Fruit fly (Drosophila melanogaster): ENCODE data around the gene CG14606.

CG14606 gene

DNA sequence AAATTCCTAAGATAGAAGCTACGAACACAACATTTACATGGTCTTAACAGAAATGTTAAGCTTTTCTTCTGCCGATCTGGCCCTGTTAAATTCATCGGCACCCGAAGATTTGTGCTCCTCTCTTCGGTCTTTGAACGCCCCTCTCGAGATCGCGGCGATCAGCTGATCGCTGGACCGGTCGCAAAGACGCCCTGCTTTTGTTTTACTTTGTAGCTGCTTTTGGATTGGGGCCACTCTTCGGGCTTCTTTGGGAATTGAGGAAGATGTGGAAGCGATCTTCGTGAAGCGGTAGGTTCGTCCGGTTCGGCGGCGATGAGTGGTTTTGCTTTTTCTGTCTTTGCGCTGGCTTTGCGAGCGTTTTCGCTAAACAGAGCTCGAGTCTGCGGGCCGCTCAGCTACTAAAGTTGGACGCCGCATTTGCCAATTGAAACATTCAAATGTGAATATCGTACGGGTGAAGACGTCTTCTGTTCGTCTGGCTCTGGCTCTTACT is 7.1 kb upstream of the CG14606 start, which contains the start of gene thw:
Gene thw (plus strand): TSS at position 443 of the 493 bp plus-strand sequence.
- TF ChIP-seq CG10348 (GFP tag; IDR thresholded peaks at IDR 0.05), result no peak
- TF ChIP-seq CG13204 (GFP tag; optimal IDR thresholded peaks at IDR 0.05), result peak; percentile 90

DNA sequence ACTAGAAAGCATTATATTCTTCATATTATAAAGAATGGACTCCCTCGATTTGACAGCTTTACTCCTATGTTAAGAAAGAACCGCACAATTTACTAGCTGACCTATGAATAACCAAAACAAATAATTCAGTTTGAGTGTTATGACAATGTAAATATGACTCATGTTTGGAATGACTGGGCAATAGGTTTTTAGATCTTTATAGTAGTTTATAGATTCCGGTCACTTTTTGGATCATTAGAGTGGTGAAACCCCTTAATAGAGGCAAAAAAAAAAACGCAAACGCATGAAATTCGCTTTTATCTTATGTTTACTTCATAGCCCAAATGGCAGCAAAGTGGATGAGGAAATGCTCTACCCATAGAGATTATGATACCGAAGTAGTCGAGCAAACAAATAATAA is 2.7 kb upstream of the CG14606 start, which contains the start of gene CG14605:
Gene CG14605 (minus strand): TSS at position 101 of the 400 bp plus-strand sequence.
- TF ChIP-seq Snoo (tag; optimal IDR thresholded peaks at IDR 0.05), result no peak
- TF ChIP-seq rn (GFP tag; IDR thresholded peaks at IDR 0.05), result no peak
- no peak for TF ChIP-seq D1 (tag; optimal IDR thresholded peaks at IDR 0.05)
- TF ChIP-seq Pif1B (GFP tag; optimal IDR thresholded peaks at IDR 0.05), result no peak
- no peak for TF ChIP-seq CG14655 (GFP tag; optimal IDR thresholded peaks at IDR 0.05)
- no peak for TF ChIP-seq CG32121 (GFP tag; IDR thresholded peaks at IDR 0.05)
- TF ChIP-seq CG15710 (tag; optimal IDR thresholded peaks at IDR 0.05), result no peak
- TF ChIP-seq fd96Ca (GFP tag; IDR thresholded peaks at IDR 0.05), result no peak
- TF ChIP-seq EcR (GFP tag; optimal IDR thresholded peaks at IDR 0.05), result no peak
- no peak for TF ChIP-seq CG4496 (GFP tag; IDR thresholded peaks at IDR 0.05)
- TF ChIP-seq CG13204 (GFP tag; optimal IDR thresholded peaks at IDR 0.05), result no peak
- no peak for TF ChIP-seq CG9948 (tag; optimal IDR thresholded peaks at IDR 0.05)
- TF ChIP-seq CG8301 (tag; optimal IDR thresholded peaks at IDR 0.05), result no peak
- no peak for TF ChIP-seq CG10348 (GFP tag; IDR thresholded peaks at IDR 0.05)

DNA sequence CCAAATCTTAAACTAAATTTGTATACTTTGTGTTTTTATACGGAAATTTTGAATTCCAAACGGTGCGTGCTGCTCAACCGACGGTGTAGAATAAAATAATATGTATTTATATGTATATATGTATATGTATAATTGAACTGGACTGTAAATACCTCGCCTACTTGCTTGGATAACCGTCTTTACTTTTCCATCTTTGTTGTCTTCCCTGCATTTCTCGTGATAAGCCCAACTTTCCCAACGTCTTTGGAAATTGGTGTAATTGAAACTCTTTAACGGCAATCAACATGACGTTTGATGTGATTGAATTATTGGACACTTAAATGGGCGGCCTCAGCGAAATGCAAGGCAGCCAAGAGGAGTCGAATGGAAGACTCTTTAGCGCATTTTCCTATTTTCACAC is 8.6 kb downstream of the CG14606 start, which contains the start of gene CG1288:
Gene CG1288 (minus strand): TSS at position 101 of the 400 bp plus-strand sequence.
- no peak for TF ChIP-seq CG34367 (tag; optimal IDR thresholded peaks at IDR 0.05)
- no peak for TF ChIP-seq EcR (GFP tag; optimal IDR thresholded peaks at IDR 0.05)
- TF ChIP-seq CG14655 (GFP tag; optimal IDR thresholded peaks at IDR 0.05), result no peak
- TF ChIP-seq CG9948 (tag; optimal IDR thresholded peaks at IDR 0.05), result no peak
- no peak for TF ChIP-seq CG13204 (GFP tag; optimal IDR thresholded peaks at IDR 0.05)

DNA sequence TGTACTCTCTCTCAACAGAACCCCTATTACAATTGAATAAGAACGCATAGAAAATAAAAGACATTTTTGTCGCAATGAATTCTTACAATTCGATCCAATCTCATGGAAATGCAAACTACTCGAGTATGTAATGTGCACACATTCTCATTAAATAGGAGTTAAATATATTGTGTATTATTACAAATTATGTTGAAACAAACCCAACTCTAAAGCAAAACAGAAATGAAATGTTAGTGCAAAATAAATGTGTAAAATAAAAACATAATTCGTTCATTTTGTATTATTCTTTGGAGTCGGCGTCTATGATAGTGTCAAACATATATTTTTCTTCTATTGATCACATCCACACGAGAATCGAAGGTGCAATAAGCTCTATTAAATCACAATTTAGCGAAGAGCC is 16.2 kb downstream of the CG14606 start, which contains the start of gene CG14609:
Gene CG14609 (plus strand): TSS at position 301 of the 400 bp plus-strand sequence.
- TF ChIP-seq CG8301 (tag; optimal IDR thresholded peaks at IDR 0.05) (no peak), Snoo (tag; optimal IDR thresholded peaks at IDR 0.05) (no peak), CG15710 (tag; optimal IDR thresholded peaks at IDR 0.05) (no peak), CG12605 (GFP tag; IDR thresholded peaks at IDR 0.05) (no peak), CG9948 (tag; optimal IDR thresholded peaks at IDR 0.05) (no peak), CG4496 (GFP tag; IDR thresholded peaks at IDR 0.05) (no peak), CG14655 (GFP tag; optimal IDR thresholded peaks at IDR 0.05) (no peak), fd96Ca (GFP tag; IDR thresholded peaks at IDR 0.05) (no peak), CG34367 (tag; optimal IDR thresholded peaks at IDR 0.05) (no peak), Ets98B (GFP tag; IDR thresholded peaks at IDR 0.05) (no peak), D1 (tag; optimal IDR thresholded peaks at IDR 0.05) (no peak), CG13204 (GFP tag; optimal IDR thresholded peaks at IDR 0.05) (no peak), CG17806 (tag; optimal IDR thresholded peaks at IDR 0.05) (no peak)

DNA sequence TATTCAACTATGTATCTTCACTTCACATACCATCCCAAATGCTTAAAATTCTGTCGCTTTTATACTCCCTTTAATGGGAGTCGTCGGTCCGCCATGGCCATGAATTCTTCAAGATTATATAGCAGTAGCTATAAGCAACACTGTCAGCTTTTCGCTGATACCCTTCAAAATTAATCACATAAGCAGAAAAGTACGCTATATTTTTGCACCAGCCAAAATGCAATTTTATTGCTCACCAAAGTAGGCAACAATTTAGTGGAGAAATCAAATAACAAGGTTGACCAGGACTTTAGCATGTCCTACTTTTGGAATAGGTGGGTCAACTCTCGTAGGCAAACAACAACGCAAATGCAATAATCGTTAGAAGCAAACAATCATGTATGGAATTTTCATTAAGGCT is 17.0 kb downstream of the CG14606 start:
- TF ChIP-seq CG34367 (tag; optimal IDR thresholded peaks at IDR 0.05) (no peak), D1 (tag; optimal IDR thresholded peaks at IDR 0.05) (peak; percentile 34)

DNA sequence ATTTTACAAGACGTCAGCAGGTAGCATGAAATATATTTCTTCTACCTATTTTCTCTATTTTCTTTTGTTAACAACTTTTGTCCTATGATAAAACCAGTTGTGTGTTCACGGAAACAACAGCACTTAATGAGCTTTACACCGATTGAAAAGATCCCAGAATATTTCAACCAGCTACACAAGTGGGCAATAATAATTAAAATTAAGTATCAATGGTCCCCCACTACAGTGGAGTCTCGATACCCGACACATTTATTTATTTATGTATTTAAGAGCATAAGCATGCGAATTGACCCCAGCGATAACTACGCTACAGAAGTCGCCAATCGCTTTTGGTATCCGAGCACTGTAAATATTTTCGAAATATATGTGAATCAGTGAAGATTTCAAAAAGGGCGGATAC is 28.2 kb downstream of the CG14606 start:
- no peak for TF ChIP-seq CG9948 (tag; optimal IDR thresholded peaks at IDR 0.05)
- no peak for TF ChIP-seq Pif1B (GFP tag; optimal IDR thresholded peaks at IDR 0.05)
- TF ChIP-seq fd96Ca (GFP tag; IDR thresholded peaks at IDR 0.05), result no peak
- TF ChIP-seq CG4496 (GFP tag; IDR thresholded peaks at IDR 0.05), result no peak
- TF ChIP-seq Ets98B (GFP tag; IDR thresholded peaks at IDR 0.05), result no peak

DNA sequence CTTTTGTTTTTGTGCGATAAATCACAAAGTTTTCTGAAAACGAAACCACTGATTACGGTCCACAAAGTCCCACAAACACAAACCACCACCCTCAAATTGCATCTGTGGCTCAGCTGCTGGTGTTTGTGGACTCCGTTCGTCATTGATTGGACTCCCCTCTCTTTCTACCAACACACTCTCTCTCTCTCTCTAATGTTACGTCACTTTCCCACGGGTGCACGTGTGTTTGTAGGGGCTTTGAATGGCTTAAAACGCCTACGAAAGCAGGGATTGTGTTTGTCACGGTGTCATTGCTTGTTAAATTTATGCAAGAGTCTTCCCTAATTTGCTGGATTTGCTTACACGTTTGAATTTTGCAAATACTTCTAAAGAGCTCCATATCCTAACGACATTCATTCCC is 28.9 kb downstream of the CG14606 start:
- TF ChIP-seq fd96Ca (GFP tag; IDR thresholded peaks at IDR 0.05), result no peak
- TF ChIP-seq Pif1A (GFP tag; optimal IDR thresholded peaks at IDR 0.05), result no peak
- no peak for TF ChIP-seq Pif1B (GFP tag; optimal IDR thresholded peaks at IDR 0.05)
- TF ChIP-seq D1 (tag; optimal IDR thresholded peaks at IDR 0.05), result no peak
- TF ChIP-seq rn (GFP tag; IDR thresholded peaks at IDR 0.05), result no peak

DNA sequence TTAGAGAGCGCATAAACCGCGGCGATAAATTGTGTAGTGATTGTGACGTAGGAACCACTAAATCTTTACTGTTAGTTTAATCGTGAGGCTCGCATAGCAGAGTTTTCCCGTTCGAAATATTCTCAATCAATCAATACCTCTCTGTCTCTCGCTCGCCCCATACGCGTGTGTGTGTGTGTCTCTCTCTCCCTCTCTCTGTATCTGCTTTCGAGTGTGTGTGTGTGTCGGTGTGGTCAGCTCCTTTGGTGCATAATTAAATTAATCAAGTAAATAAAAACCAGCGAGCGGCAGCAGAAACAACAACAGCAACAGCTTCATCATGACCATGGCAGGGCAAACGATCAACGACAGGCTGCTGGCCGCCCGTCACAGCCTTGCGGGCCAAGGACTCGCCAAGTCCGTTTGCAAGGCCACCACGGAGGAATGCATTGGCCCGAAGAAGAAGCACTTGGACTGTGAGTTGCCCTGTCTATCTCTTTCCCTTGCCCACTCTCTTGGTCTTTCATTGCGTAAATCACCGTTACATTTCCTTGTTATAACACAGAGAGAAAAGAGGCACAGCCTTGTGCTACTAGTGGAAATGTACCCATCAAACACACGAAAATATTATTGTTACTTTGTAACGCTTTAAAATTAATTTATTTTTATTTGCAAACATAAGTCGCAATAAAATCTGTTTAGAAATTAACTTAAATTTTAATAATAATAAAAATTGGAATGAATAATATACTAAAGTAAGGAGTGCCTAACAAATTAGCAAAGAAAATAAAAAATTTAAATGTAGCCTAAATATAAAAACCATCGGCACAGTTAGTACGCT is 29.6 kb downstream of the CG14606 start:
- peak; percentile 28 for TF ChIP-seq CG9948 (tag; optimal IDR thresholded peaks at IDR 0.05)
- TF ChIP-seq CG8159 (tag; optimal IDR thresholded peaks at IDR 0.05), result peak; percentile 40
- no peak for TF ChIP-seq rn (GFP tag; IDR thresholded peaks at IDR 0.05)
- no peak for TF ChIP-seq Pif1A (GFP tag; optimal IDR thresholded peaks at IDR 0.05)
- no peak for TF ChIP-seq gl (tag; optimal IDR thresholded peaks at IDR 0.05)
- peak; percentile 6 for TF ChIP-seq CG34367 (tag; optimal IDR thresholded peaks at IDR 0.05)
- no peak for TF ChIP-seq D1 (tag; optimal IDR thresholded peaks at IDR 0.05)
- no peak for TF ChIP-seq CG13204 (GFP tag; optimal IDR thresholded peaks at IDR 0.05)
- peak; percentile 92 for TF ChIP-seq EcR (GFP tag; optimal IDR thresholded peaks at IDR 0.05)
- TF ChIP-seq CG15710 (tag; optimal IDR thresholded peaks at IDR 0.05), result no peak
- 0 out of 2 replicates have a peak, but pooled peaks have one; percentile 24 for TF ChIP-seq CG32121 (GFP tag; IDR thresholded peaks at IDR 0.05)
- TF ChIP-seq Pif1B (GFP tag; optimal IDR thresholded peaks at IDR 0.05), result no peak
- no peak for TF ChIP-seq fd96Ca (GFP tag; IDR thresholded peaks at IDR 0.05)
- peak; percentile 21 for TF ChIP-seq CG8301 (tag; optimal IDR thresholded peaks at IDR 0.05)
- TF ChIP-seq CG17806 (tag; optimal IDR thresholded peaks at IDR 0.05), result peak; percentile 47
- TF ChIP-seq Snoo (tag; optimal IDR thresholded peaks at IDR 0.05), result no peak
- 0 out of 2 replicates have a peak, but pooled peaks have one; percentile 5 for TF ChIP-seq Ets98B (GFP tag; IDR thresholded peaks at IDR 0.05)
- TF ChIP-seq CG4496 (GFP tag; IDR thresholded peaks at IDR 0.05), result no peak
- TF ChIP-seq CG12605 (GFP tag; IDR thresholded peaks at IDR 0.05), result no peak
- TF ChIP-seq CG10348 (GFP tag; IDR thresholded peaks at IDR 0.05), result no peak
- TF ChIP-seq CG14655 (GFP tag; optimal IDR thresholded peaks at IDR 0.05), result no peak
